Worm (Caenorhabditis elegans) whole organism, L4/young adult: Measurements from ENCODE around the gene F59C12.3.

Experiments
- W03F9.2 ChIP-seq: fragments of 150-350 bp; optimal IDR thresholded peaks from 2 replicates; lab custom pipeline; 2014; ENCODE audit warnings: missing biosample characterization, missing genetic modification characterization
- dao-5 ChIP-seq: sonication (generic microtip); optimal IDR thresholded peaks from 2 replicates; lab custom pipeline; 2016; ENCODE audit warnings: missing genotype, missing genetic modification characterization, moderate library complexity, missing compliant biosample characterization
- him-1 ChIP-seq: sonication (generic microtip); optimal IDR thresholded peaks from 2 replicates; lab custom pipeline; 2016; ENCODE audit warnings: missing genotype, missing genetic modification reagents, missing genetic modification characterization, missing compliant biosample characterization

Gene F59C12.3

DNA sequence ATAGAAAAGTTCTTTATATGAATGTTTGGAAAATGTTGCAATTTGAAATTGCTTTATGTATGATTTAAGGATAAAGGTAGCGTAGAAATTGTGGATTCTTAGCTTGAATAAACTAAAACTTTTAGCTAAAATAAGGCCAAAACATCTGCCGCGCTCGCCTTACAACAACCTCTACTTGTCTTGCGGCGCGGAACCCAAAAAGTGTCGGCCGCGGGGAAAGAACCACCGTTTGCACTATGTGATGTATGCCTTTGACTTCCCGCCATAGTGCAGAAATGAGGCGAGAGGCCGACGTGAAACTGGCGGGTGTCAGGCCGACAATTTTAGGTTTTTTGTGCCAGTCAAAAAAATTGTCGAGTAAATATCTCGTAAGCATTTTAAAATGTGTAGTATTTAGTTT is 37.4 kb downstream of the F59C12.3 start:
- TF ChIP-seq dao-5: no peak
- TF ChIP-seq him-1: no peak
- no peak for TF ChIP-seq W03F9.2 (tag; lab: Kevin White, UChicago)

DNA sequence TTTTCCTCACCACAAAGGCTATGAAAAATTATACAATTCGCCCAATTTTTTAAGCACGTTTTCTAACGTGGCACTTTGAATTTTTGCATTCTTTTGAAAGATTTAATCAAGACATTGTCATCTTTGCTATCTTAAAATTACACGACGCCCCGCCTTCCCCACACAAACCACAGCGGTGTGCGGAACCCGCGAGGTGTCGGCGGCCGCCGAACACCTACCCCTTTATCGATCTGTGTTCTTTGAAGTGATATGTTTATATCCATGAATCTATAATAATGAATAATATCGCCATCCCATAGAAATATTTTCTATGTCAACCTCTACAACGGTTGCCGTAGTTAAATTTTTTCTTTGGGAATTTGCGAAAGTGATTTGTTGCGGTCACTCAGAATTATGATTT is 43.0 kb downstream of the F59C12.3 start:
- TF ChIP-seq dao-5: no peak
- TF ChIP-seq W03F9.2 (tag; lab: Kevin White, UChicago): no peak
- TF ChIP-seq him-1: no peak

DNA sequence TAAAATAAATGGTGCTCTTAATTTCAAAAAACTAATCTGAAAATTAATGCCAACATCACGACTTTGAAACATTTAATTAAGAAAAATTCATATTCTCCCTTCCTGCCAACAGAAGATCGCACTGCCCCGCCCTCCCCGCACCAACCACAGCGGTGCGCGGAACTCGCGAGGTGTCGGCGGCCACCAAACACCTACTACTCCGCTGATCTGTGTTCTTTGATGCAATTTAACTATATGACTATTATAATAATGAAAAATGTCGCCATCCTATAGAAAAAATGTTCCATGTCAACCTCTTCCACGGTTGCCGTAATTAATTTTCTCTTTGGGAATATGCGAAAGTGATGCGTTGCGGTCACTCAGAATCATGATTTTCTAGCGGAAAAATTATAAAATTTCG is 43.5 kb downstream of the F59C12.3 start:
- TF ChIP-seq dao-5: no peak

DNA sequence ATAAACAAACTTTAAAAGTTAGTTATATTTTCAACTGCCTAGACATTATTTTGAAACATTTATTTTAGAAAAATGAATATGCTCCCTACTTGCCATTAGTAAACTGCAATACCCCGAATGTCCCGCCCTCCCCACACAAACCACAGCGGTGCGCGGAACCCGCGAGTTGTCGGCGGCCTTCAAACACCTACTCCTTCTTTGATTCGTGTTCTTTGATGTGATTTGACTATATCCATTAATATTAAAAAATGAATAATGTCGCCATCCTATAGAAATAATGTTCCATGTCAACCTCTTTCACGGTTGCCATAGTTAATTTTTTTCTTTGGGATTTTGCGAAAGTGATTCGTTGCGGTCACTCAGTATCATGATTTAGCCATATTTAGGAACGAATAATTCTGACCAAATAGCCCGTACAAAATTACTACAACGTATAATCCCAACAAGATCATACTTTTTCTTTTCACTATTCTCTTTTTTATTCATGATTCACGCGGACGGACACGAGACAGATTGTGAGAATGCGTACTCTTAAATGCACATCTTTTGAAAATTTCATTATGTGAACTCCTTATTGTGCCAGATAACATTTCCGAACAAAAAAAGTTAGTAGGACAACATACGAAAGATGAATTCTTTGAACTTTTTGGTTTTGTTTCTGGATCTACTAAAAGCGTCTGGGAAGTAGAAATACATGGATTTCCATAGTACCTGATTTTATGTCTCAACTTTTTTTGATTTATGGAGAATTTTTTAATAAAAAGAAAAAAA is 44.6 kb downstream of the F59C12.3 start:
- TF ChIP-seq him-1 (no peak), W03F9.2 (tag; lab: Kevin White, UChicago) (no peak)

DNA sequence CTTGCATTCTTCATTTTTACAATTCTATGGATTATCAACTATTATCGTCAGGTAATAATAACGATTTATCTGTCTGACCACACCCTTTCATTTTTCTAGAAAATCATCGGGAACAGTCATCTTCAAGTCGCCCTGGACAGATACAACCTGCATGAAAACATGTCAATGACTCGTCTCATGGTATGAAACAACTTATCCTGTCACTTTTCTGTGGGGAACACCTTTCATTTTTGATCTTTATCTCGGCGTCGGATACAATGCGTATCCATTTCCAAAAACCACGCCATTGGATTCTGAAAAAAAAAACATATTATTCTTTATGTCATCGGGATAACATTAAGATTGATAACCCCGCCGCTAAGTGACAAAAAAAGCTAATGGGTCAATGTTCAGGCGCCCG is 48.4 kb downstream of the F59C12.3 start:
- TF ChIP-seq dao-5 (no peak), W03F9.2 (tag; lab: Kevin White, UChicago) (no peak), him-1 (no peak)

DNA sequence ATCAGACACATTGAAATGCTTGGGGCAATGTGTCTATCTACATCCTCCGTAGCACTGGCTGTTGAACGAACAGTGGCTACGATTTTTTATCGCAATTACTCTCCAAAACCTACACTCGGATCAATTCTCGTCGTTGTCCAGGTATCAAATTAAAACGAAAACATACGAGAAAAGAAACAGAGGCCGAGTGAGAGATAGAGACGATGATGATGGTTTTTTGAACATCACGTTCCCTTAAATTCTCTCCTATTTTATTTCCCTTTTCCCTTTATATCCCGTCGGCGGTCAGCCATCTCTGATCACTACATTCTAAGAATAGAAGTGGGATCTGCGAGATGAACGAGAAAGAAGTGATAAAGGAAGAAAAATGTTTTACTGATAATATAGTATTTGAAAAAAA is 49.9 kb downstream of the F59C12.3 start:
- no peak for TF ChIP-seq him-1
- TF ChIP-seq W03F9.2 (tag; lab: Kevin White, UChicago): no peak
- TF ChIP-seq dao-5: no peak

DNA sequence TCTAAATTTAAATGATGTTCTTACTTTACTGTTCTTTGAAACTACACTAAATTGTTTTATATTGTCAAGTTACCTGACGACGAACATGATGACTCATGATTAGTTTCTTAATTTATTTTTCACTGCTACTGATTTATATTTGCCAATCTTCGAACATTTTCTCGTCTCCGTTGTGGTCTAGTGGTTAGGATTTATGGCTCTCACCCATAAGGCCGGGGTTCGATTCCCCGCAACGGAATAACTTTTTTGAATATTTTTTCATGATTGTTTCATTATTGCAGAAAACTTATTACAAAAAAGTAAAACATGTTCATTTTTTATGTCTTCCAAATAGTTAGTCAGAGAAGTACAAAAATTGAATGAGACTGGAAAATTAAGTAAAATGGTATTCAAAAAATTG is 50.5 kb downstream of the F59C12.3 start:
- peak; percentile 7 for TF ChIP-seq W03F9.2 (tag; lab: Kevin White, UChicago)
- no peak for TF ChIP-seq dao-5
- TF ChIP-seq him-1: no peak

DNA sequence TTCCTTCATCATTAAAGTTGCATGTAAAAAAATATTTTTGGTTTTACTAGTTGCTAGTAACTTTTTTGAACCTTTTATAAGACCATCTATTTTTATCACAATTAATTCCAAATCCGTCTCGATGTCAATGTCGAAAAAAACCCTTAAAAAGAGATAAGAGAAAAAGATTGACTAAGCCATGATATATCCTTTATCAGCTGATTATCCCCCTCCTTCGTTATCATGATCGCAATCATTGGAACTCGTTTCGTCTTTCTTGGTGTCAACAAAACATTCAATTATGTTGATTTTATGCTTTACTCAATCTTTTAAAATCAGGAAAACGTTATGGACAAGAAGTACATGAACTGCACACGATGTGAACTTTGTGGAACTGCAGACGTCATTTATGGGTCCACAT is 51.2 kb downstream of the F59C12.3 start, which contains the start of gene K08B5.1:
Gene K08B5.1, plus strand, starts transcription at position 318 of the 400 bp plus-strand sequence.
- TF ChIP-seq W03F9.2 (tag; lab: Kevin White, UChicago) (no peak), him-1 (no peak), dao-5 (no peak)

DNA sequence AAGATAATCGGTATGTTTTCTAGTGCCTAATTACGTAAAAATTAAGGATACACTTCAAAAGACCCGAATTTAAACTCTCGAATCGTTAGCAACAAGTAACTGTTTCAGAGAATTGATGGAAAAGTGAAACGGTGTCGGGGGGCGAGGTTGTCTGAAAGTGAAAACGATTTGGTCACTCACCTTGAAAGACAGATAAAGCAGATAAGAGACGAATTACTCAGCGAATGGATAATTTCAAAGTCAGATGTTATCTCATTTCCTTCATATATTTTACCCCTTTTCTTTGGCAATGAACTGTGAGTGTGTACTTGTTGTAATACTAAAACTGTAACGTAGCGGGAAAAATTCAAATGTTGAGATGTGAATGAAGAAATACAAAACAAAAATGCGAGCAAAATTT is 53.6 kb downstream of the F59C12.3 start:
- TF ChIP-seq dao-5 (no peak), him-1 (no peak)

DNA sequence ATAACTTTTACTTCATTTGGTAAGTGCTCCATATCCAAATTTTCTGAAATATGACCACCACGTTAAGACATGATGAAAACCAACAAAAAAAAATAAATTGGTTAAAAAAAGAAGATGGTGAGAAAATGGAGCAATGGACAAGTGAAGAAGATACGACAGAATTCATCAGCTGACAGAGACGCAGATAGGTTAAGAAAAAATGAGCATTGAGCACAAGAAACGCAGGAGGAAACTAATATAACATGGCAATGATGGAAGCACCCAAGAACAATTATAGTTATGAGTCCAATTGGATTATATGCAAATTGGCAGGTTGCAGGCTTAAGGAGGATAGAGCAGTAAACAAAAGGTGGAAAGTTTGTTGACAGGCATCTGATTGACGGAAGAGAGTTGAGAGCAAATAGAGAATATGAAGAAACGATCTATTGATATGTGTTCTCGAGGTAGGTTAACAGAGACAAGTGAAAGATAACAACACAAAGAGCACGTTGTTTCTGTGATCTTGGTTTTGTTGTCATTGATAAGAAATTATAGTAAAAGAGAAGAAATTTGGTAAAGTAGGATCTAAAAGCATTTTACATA is 55.4 kb downstream of the F59C12.3 start, which contains the start of gene K08B5.2:
Gene K08B5.2, minus strand, starts transcription at position 43 of the 582 bp plus-strand sequence.
- TF ChIP-seq him-1: no peak
- no peak for TF ChIP-seq W03F9.2 (tag; lab: Kevin White, UChicago)
- no peak for TF ChIP-seq dao-5
